Worm (Caenorhabditis elegans) whole organism, early embryonic: ENCODE measurements around the gene C27A7.9.

Experiments used
- B0310.2 ChIP-seq: sonication (generic microtip); optimal IDR thresholded peaks from 2 replicates; lab custom pipeline; 2016; ENCODE audit warnings: mild to moderate bottlenecking, missing genetic modification characterization, missing compliant biosample characterization
- F13C5.2 ChIP-seq: sonication (generic microtip); optimal IDR thresholded peaks from 2 replicates; lab custom pipeline; 2017; ENCODE audit warnings: mild to moderate bottlenecking, missing genetic modification characterization, inconsistent platforms, missing compliant biosample characterization
- aly-1 ChIP-seq: sonication (generic microtip); optimal IDR thresholded peaks from 2 replicates; lab custom pipeline; 2016; ENCODE audit warnings: missing genetic modification characterization, missing compliant biosample characterization
- ama-1 ChIP-seq: fragments of 150-350 bp; optimal IDR thresholded peaks from 2 replicates; lab custom pipeline; 2014
- ceh-13 ChIP-seq: fragments of 200-800 bp; sonication (Bioruptor generic); optimal IDR thresholded peaks from 2 replicates; lab custom pipeline; 2018; ENCODE audit warnings: mild to moderate bottlenecking, missing genetic modification characterization, missing compliant biosample characterization
- ets-7 ChIP-seq: sonication (generic microtip); optimal IDR thresholded peaks from 2 replicates; lab custom pipeline; 2016; ENCODE audit warnings: missing genotype, missing genetic modification characterization, missing compliant biosample characterization
- flt-1 ChIP-seq: fragments of 200-800 bp; sonication (Bioruptor generic); IDR thresholded peaks from 2 replicates; pipeline ENCODE4 v1.3.6; 2022; ENCODE audit warnings: missing genetic modification characterization, missing compliant biosample characterization
- hmbx-1 ChIP-seq: sonication (generic microtip); optimal IDR thresholded peaks from 2 replicates; lab custom pipeline; 2016; ENCODE audit warnings: mild to moderate bottlenecking, missing genetic modification characterization, missing compliant biosample characterization
- hmg-4 ChIP-seq: fragments of 200-800 bp; sonication (Bioruptor generic); optimal IDR thresholded peaks from 2 replicates; lab custom pipeline; 2018; ENCODE audit warnings: mild to moderate bottlenecking, missing genetic modification characterization, missing compliant biosample characterization
- hnd-1 ChIP-seq: sonication (generic microtip); optimal IDR thresholded peaks from 2 replicates; lab custom pipeline; 2016; ENCODE audit warnings: missing genetic modification characterization, missing compliant biosample characterization
- pes-1 ChIP-seq: fragments of 200-800 bp; sonication (Bioruptor generic); IDR thresholded peaks from 2 replicates; pipeline ENCODE4 v1.3.6; 2022; ENCODE audit warnings: missing genetic modification reagents, missing genetic modification characterization, missing compliant biosample characterization
- scrt-1 ChIP-seq: fragments of 200-800 bp; sonication (Bioruptor generic); IDR thresholded peaks from 2 replicates; pipeline ENCODE4 v1.3.6; 2022; ENCODE audit warnings: missing genetic modification characterization, missing compliant biosample characterization
- sea-1 ChIP-seq: fragments of 200-800 bp; sonication (Bioruptor generic); conservative IDR thresholded peaks from 2 replicates; pipeline ENCODE4 v1.3.6; 2022; ENCODE audit warnings: missing genetic modification characterization, missing compliant biosample characterization
- tbx-11 ChIP-seq: fragments of 200-800 bp; sonication (Bioruptor generic); IDR thresholded peaks from 2 replicates; pipeline ENCODE4 v1.3.6; 2022; ENCODE audit warnings: missing genetic modification characterization, missing compliant biosample characterization
- tbx-37 ChIP-seq: fragments of 200-800 bp; sonication (Bioruptor generic); conservative IDR thresholded peaks from 2 replicates; pipeline ENCODE4 v1.3.6; 2022; ENCODE audit warnings: missing genetic modification reagents, missing genetic modification characterization, missing compliant biosample characterization
- tra-4 ChIP-seq: sonication (generic microtip); optimal IDR thresholded peaks from 2 replicates; lab custom pipeline; 2017; ENCODE audit warnings: missing genetic modification characterization, missing compliant biosample characterization

Gene C27A7.9

DNA sequence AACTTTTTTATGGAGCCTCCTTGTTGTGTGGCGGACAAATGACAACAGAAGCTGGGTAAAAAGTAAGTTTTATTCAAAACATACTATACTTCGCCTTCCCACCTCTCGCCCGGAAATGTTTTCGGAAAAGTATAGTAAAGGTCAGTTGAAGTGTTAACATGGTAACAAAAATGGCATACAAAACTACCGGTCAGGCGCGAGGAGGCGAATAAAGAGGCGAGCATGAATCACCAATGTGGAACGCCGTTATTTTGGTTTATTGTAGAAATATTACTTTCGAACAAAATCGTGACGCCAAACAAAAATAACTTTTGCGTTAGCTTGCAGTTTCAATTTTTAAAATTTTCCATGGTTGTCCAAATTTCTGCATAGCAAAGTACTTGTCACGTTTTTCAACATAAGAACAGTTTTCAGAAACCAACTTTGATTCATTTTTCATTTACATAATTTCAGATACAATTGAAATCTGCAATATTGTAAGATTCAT, 36.8 kb downstream of the C27A7.9 start, which contains the start of gene C13C4.8:
C13C4.8 (plus strand) TSS at position 437 of the 487 bp plus-strand sequence.
- TF ChIP-seq tra-4 (tag; lab: Kevin White, UChicago) (no peak), tbx-37 (no peak), F13C5.2 (tag; lab: Kevin White, UChicago) (no peak), ets-7 (tag; lab: Kevin White, UChicago) (no peak)

DNA sequence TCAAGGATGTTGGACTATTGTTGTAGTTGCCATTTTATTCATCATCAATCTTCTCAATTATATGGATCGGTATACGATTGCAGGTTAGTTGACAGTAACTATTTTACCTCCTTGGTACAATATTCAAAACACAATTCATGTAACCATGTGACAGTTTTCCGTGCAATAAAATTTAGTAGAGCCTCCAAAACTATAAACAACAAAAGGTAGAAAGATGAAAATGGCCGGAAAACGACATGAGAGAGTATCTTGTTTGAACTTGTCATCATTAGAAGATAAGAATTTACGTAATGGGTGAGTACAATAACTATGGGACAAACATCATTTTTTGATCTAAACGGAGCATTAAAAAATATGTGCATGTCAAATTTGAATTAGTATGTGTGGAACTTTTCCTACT, 39.3 kb downstream of the C27A7.9 start:
- TF ChIP-seq sea-1 (no peak), ets-7 (tag; lab: Kevin White, UChicago) (no peak), tbx-37 (no peak), flt-1 (no peak), ama-1 (lab: Kevin White, UChicago) (no peak)

DNA sequence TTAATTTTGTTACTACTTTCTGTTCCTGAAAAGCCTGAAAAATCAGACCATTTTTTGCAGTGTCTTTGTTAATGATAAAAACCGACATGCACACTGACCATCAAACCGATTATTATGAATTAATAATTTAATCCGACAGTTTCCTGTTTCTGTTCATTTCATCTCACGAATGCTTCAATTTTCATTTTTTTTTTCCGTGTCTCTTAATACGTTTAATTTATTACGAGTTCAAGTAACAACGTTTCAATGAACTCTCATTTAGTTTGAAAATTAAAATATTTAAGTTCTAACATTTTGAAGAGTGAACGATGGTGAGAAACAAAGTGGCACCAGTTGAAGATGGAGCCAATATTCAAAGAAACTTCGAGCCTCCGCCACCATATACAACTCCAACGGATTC, 39.8 kb downstream of the C27A7.9 start, which contains the start of gene spin-1:
spin-1 (plus strand) TSS at position 301 of the 400 bp plus-strand sequence.
- no peak for TF ChIP-seq aly-1
- no peak for TF ChIP-seq hmbx-1 (tag; lab: Kevin White, UChicago)
- TF ChIP-seq ama-1 (lab: Kevin White, UChicago): no peak
- TF ChIP-seq ceh-13 (GFP tag; lab: Kevin White, UChicago): no peak
- TF ChIP-seq B0310.2 (tag; lab: Kevin White, UChicago): no peak
- no peak for TF ChIP-seq sea-1
- TF ChIP-seq ets-7 (tag; lab: Kevin White, UChicago): no peak
- TF ChIP-seq pes-1: no peak
- TF ChIP-seq tra-4 (tag; lab: Kevin White, UChicago): no peak
- no peak for TF ChIP-seq hnd-1
- no peak for TF ChIP-seq flt-1

DNA sequence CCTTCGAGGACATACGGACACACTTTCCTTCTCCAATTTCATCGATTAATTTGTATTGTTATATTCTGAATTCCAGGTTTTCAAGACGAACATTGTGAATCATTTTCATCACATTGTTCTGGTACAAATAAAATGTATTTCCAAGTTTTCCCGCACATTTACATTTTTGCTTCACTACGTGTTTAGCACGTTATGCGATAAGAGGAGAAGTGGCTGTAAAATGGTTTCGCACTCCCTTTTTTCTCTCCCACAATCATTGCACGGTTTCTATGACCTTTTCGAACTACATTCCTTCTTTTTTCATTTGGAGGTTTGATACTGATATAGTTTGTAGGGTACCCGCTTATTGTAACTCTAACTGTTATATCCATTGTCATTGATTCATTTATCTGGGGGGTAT, 40.7 kb downstream of the C27A7.9 start:
- TF ChIP-seq sea-1: no peak
- no peak for TF ChIP-seq ets-7 (tag; lab: Kevin White, UChicago)
- TF ChIP-seq F13C5.2 (tag; lab: Kevin White, UChicago): no peak
- TF ChIP-seq tbx-11 (GFP tag; lab: Robert Waterston, UW): no peak
- no peak for TF ChIP-seq hmg-4 (GFP tag; lab: Kevin White, UChicago)
- no peak for TF ChIP-seq flt-1
- no peak for TF ChIP-seq scrt-1 (GFP tag; lab: Robert Waterston, UW)
- no peak for TF ChIP-seq ama-1 (lab: Kevin White, UChicago)
- TF ChIP-seq hmbx-1 (tag; lab: Kevin White, UChicago): no peak
- no peak for TF ChIP-seq ceh-13 (GFP tag; lab: Kevin White, UChicago)
- no peak for TF ChIP-seq tbx-37

DNA sequence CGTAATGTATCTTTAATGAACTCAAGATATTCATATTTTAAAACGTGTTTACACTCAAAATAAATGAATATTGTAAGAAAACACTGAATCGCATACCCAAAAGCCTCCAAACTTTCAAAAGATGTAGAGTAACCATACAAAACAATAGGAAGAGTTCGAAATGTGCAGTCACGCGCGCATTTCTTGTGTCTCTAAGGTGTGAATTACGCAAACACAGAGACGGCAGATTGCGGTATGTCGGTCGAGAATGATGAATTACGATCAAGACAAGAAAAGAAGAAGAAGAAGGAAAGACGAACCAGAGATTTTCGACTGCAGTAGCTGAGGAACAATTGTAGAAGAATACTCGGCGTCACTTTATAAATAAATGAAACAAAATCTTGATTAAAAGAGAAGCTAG, 43.0 kb downstream of the C27A7.9 start, which contains the start of gene lhpp-1:
lhpp-1 (minus strand) TSS at position 354 of the 400 bp plus-strand sequence.
- no peak for TF ChIP-seq hmbx-1 (tag; lab: Kevin White, UChicago)
- TF ChIP-seq tbx-11 (GFP tag; lab: Robert Waterston, UW): no peak
- no peak for TF ChIP-seq tra-4 (tag; lab: Kevin White, UChicago)
- no peak for TF ChIP-seq sea-1
- TF ChIP-seq flt-1: no peak
- TF ChIP-seq ceh-13 (GFP tag; lab: Kevin White, UChicago): no peak
- TF ChIP-seq B0310.2 (tag; lab: Kevin White, UChicago): no peak
- no peak for TF ChIP-seq pes-1

DNA sequence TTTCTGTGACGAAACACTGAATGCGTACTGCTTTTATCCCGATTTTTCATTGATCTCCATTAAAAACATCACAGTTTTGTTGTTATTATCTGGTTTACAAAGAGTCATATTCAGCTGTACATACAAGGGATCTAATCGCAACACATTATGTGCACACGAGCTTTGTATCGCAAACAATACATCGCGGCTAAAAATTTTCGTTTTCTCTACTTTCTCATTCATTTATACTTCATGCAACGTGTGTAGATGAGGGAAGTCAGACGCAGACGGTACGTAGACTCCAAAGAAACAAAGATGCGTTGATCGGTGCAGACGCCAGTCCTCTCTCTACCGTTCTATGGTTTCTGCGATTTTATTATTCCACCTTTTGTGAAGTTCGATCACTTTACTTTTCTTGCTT, 47.6 kb downstream of the C27A7.9 start, which contains the start of gene nhr-136:
nhr-136 (plus strand) TSS at position 301 of the 400 bp plus-strand sequence.
- TF ChIP-seq hmbx-1 (tag; lab: Kevin White, UChicago) (no peak), F13C5.2 (tag; lab: Kevin White, UChicago) (no peak), flt-1 (no peak), hnd-1 (no peak), tbx-37 (no peak), ama-1 (lab: Kevin White, UChicago) (no peak)
